Fruit fly (Drosophila melanogaster): ENCODE data around the gene sog.

Gene sog

DNA sequence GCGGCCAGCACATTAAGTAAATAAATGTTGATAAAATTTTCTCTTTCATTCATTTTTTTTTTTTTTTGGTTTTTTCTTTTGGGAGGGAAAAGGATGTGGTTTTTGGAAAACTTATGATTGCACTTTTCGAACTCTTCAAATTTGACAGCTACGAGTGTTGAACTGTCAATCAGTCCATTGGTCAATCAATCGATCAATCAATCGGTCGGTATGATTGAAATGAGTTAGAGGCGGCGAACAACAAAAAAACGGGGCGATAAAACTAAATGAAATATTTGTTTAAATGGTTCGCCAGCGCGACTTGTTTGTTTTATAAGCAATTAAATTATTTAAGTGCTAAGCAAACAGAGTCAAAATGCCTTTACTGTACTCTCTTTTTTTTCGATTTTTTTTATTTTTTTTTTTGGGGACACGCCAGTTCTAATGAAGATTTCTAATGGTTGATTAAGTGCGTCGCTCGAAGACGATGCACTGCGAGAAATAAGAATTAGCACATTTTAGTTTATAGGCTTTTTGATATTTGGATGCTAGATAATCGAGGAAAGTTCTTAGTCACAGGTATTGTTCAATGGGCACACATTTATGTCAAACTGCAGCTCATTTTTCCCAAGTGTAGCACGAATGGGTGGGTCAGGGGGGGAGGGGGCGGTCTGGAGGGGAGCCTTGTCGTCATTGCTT is 14.1 kb downstream of the sog start (continued):
- peak; percentile 0 for TF ChIP-seq abd-A (tag; optimal IDR thresholded peaks at IDR 0.05)
- TF ChIP-seq CG30403 (GFP tag; optimal IDR thresholded peaks at IDR 0.05), result peak; percentile 85
- no peak for TF ChIP-seq hkb (optimal IDR thresholded peaks at IDR 0.05)
- peak; percentile 76 for TF ChIP-seq hkb (GFP tag; IDR thresholded peaks at IDR 0.05)
- TF ChIP-seq mirr (GFP tag; optimal IDR thresholded peaks at IDR 0.05), result no peak
- TF ChIP-seq croc (GFP tag; conservative IDR thresholded peaks at IDR 0.05), result peak; percentile 59; the same call in 2 of the 3 replicates
- TF ChIP-seq CG15011 (GFP tag; optimal IDR thresholded peaks at IDR 0.05), result peak; percentile 45
- peak; percentile 63 for TF ChIP-seq Dip3 (GFP tag; optimal IDR thresholded peaks at IDR 0.05)
- no peak for TF ChIP-seq amos (GFP tag; IDR thresholded peaks at IDR 0.05; ENCODE audit: partially characterized antibody)
- no peak for TF ChIP-seq pzg (GFP tag; optimal IDR thresholded peaks at IDR 0.05)
- TF ChIP-seq CG17385 (GFP tag; optimal IDR thresholded peaks at IDR 0.05), result peak; percentile 78
- peak; percentile 90 for TF ChIP-seq CG5245 (GFP tag; optimal IDR thresholded peaks at IDR 0.05)
- TF ChIP-seq CG7839 (tag; optimal IDR thresholded peaks at IDR 0.05), result peak; percentile 87
- no peak for TF ChIP-seq nerfin-2 (GFP tag; IDR thresholded peaks at IDR 0.05; ENCODE audit: partially characterized antibody)
- TF ChIP-seq CrebB (tag; optimal IDR thresholded peaks at IDR 0.05), result peak; percentile 49
- TF ChIP-seq bigmax (GFP tag; optimal IDR thresholded peaks at IDR 0.05), result no peak
- peak; percentile 73 for TF ChIP-seq CG9876 (GFP tag; optimal IDR thresholded peaks at IDR 0.05)
- peak; percentile 83 for TF ChIP-seq bcd (GFP tag; optimal IDR thresholded peaks at IDR 0.05)
- peak; percentile 95 for TF ChIP-seq CG8281 (tag; optimal IDR thresholded peaks at IDR 0.05)
- TF ChIP-seq oc (tag; optimal IDR thresholded peaks at IDR 0.05), result peak; percentile 78
- TF ChIP-seq CG1233 (GFP tag; optimal IDR thresholded peaks at IDR 0.05), result peak; percentile 76
- TF ChIP-seq CG34224 (GFP tag; IDR thresholded peaks at IDR 0.05; ENCODE audit: partially characterized antibody), result no peak
- TF ChIP-seq nau (GFP tag; optimal IDR thresholded peaks at IDR 0.05), result peak; percentile 63
- peak; percentile 16; the same call in 1 of the 2 replicates for TF ChIP-seq CG11696 (GFP tag; IDR thresholded peaks at IDR 0.05)
- TF ChIP-seq sd (tag; optimal IDR thresholded peaks at IDR 0.05), result peak; percentile 31
- peak; percentile 80 for TF ChIP-seq Chrac-16 (GFP tag; optimal IDR thresholded peaks at IDR 0.05)
- no peak for TF ChIP-seq Neu2 (GFP tag; optimal IDR thresholded peaks at IDR 0.05; ENCODE audit: borderline replicate concordance)
- peak; percentile 56 for TF ChIP-seq gcm (GFP tag; optimal IDR thresholded peaks at IDR 0.05)
- peak; percentile 71 for TF ChIP-seq CG3847 (GFP tag; IDR thresholded peaks at IDR 0.05)
- peak; percentile 65 for TF ChIP-seq Asciz (GFP tag; optimal IDR thresholded peaks at IDR 0.05)
- TF ChIP-seq grau (tag; optimal IDR thresholded peaks at IDR 0.05), result peak; percentile 79
- peak; percentile 83 for TF ChIP-seq lmd (GFP tag; IDR thresholded peaks at IDR 0.05)
- TF ChIP-seq CG2202 (tag; optimal IDR thresholded peaks at IDR 0.05), result peak; percentile 54
- peak; percentile 64 for TF ChIP-seq chn (GFP tag; optimal IDR thresholded peaks at IDR 0.05)
- peak; percentile 57 for TF ChIP-seq pho (GFP tag; optimal IDR thresholded peaks at IDR 0.05)
- TF ChIP-seq CG10366 (GFP tag; IDR thresholded peaks at IDR 0.05), result peak; percentile 81
- TF ChIP-seq crol (GFP tag; IDR thresholded peaks at IDR 0.05), result peak; percentile 93
- TF ChIP-seq ham (GFP tag; IDR thresholded peaks at IDR 0.05), result 0 out of 2 replicates have a peak, but pooled peaks have one; percentile 24
- TF ChIP-seq vnd (GFP tag; IDR thresholded peaks at IDR 0.05; ENCODE audit: partially characterized antibody), result no peak
- peak; percentile 84 for TF ChIP-seq CG34422 (GFP tag; IDR thresholded peaks at IDR 0.05)
- TF ChIP-seq CG10321 (GFP tag; IDR thresholded peaks at IDR 0.05), result no peak
- 0 out of 2 replicates have a peak, but pooled peaks have one; percentile 44 for TF ChIP-seq CG11085 (GFP tag; IDR thresholded peaks at IDR 0.05)
- peak; percentile 74 for TF ChIP-seq dmrt11E (tag; optimal IDR thresholded peaks at IDR 0.05)
- TF ChIP-seq Mad (GFP tag; optimal IDR thresholded peaks at IDR 0.05), result peak; percentile 63
- peak; percentile 63 for TF ChIP-seq sima (GFP tag; optimal IDR thresholded peaks at IDR 0.05)
- peak; percentile 76 for TF ChIP-seq Dbx (GFP tag; IDR thresholded peaks at IDR 0.05)
- TF ChIP-seq Aef1 (GFP tag; IDR thresholded peaks at IDR 0.05), result peak; percentile 78
- peak; percentile 86 for TF ChIP-seq row (GFP tag; IDR thresholded peaks at IDR 0.05)
- TF ChIP-seq vvl (GFP tag; IDR thresholded peaks at IDR 0.05), result peak; percentile 83
- peak; percentile 60 for TF ChIP-seq scrt (GFP tag; optimal IDR thresholded peaks at IDR 0.05)
